Worm (Caenorhabditis elegans) whole organism, L1 larva: Measurements from ENCODE around the gene C50F4.10.

Experiments
- alr-1 ChIP-seq: fragments of 200-800 bp; sonication (Bioruptor generic); optimal IDR thresholded peaks from 2 replicates; lab custom pipeline; 2018; ENCODE audit warnings: borderline replicate concordance, mild to moderate bottlenecking, missing genetic modification characterization, missing compliant biosample characterization
- aly-2 ChIP-seq: fragments of 150-350 bp; optimal IDR thresholded peaks from 2 replicates; lab custom pipeline; 2014; ENCODE audit warnings: missing biosample characterization, missing genetic modification characterization
- ama-1 ChIP-seq: fragments of 150-350 bp; optimal IDR thresholded peaks from 2 replicates; lab custom pipeline; 2014
- blmp-1 ChIP-seq: fragments of 150-350 bp; optimal IDR thresholded peaks from 2 replicates; lab custom pipeline; 2014; ENCODE audit warnings: missing biosample characterization, missing genetic modification characterization
- elt-3 ChIP-seq, 6 experiments: fragments of 150-350 bp in 1 of 6; sonication (generic microtip); optimal IDR thresholded peaks; 2 replicates each; lab custom pipeline; 2017 to 2018; ENCODE audit warnings: missing biosample characterization in 6 of 6, missing genetic modification characterization in 6 of 6, inconsistent platforms in 1 of 6
- fkh-4 ChIP-seq: sonication (generic microtip); optimal IDR thresholded peaks from 2 replicates; lab custom pipeline; 2016; ENCODE audit warnings: missing compliant biosample characterization, missing genetic modification characterization, borderline replicate concordance
- lin-15B ChIP-seq: fragments of 150-350 bp; sonication (generic microtip); optimal IDR thresholded peaks from 3 replicates; lab custom pipeline; 2014; ENCODE audit warnings: missing biosample characterization, missing genetic modification characterization
- lin-39 ChIP-seq: fragments of 150-350 bp; optimal IDR thresholded peaks from 2 replicates; lab custom pipeline; 2014; ENCODE audit warnings: missing biosample characterization, missing genetic modification reagents, missing genetic modification characterization
- lsy-2 ChIP-seq, 2 experiments: fragments of 150-350 bp; optimal IDR thresholded peaks; 2 replicates each; lab custom pipeline; 2014; ENCODE audit warnings: missing biosample characterization in 2 of 2, missing genetic modification characterization in 2 of 2
- sox-4 ChIP-seq: sonication (generic microtip); optimal IDR thresholded peaks from 2 replicates; lab custom pipeline; 2016; ENCODE audit warnings: missing genetic modification characterization, missing compliant biosample characterization
- sup-37 ChIP-seq: fragments of 200-800 bp; sonication (Bioruptor generic); optimal IDR thresholded peaks from 2 replicates; lab custom pipeline; 2018; ENCODE audit warnings: mild to moderate bottlenecking, missing genetic modification characterization, missing compliant biosample characterization
- unc-62 ChIP-seq: fragments of 150-350 bp; optimal IDR thresholded peaks from 2 replicates; lab custom pipeline; 2014; ENCODE audit warnings: missing biosample characterization, missing genetic modification reagents, missing genetic modification characterization
- unc-86 ChIP-seq: sonication (generic microtip); optimal IDR thresholded peaks from 2 replicates; lab custom pipeline; 2016; ENCODE audit warnings: missing genetic modification characterization, missing compliant biosample characterization
- ztf-11 ChIP-seq, 2 experiments: sonication (generic microtip); optimal IDR thresholded peaks; 2 replicates each; lab custom pipeline; 2016 to 2017; ENCODE audit warnings: missing genetic modification characterization in 2 of 2, missing biosample characterization in 1 of 2, missing compliant biosample characterization in 1 of 2

DNA sequence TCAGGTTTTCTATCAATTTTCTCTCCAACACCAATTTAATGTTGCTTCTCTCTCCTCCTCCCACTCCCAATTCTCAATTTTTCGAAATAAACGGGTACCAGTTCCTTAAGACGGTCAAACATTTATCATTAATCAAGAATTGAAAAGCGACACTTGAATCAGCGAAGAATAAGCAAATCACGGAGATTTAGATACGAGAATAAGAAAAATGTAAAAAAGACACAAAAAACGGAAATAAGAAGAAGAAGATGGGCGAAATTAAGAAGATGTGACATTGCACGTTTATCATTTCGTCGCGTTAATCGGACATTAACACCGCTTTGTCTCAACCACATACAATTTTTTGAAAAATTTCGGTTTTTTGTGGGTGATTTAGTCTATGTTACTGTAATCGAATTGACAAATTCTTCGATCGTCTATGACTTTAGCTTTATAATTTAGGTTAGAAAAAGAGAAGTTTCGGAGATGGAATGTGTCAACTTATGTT is 26.9 kb downstream of the C50F4.10 start, which contains the start of gene haao-1:
- TF ChIP-seq sup-37 (GFP tag; lab: Kevin White, UChicago), result no peak
- TF ChIP-seq lsy-2 (tag; optimal IDR thresholded peaks at IDR 0.05; lab: Kevin White, UChicago), result no peak
- peak in 1 of 6 experiments; percentile 57 for TF ChIP-seq elt-3 (tag; optimal IDR thresholded peaks at IDR 0.05; lab: Kevin White, UChicago)
- no peak for TF ChIP-seq lin-15B (tag; lab: Kevin White, UChicago)
- no peak for TF ChIP-seq unc-62 (GFP tag; lab: Kevin White, UChicago)
- no peak for TF ChIP-seq ztf-11 (tag; optimal IDR thresholded peaks at IDR 0.05; lab: Kevin White, UChicago)
- no peak for TF ChIP-seq sox-4 (tag; lab: Kevin White, UChicago)
- peak; percentile 69 for TF ChIP-seq blmp-1 (tag; lab: Kevin White, UChicago)
- no peak for TF ChIP-seq lin-39 (tag; lab: Kevin White, UChicago)
- TF ChIP-seq unc-86 (tag; lab: Kevin White, UChicago), result no peak
- no peak for TF ChIP-seq alr-1
- no peak for TF ChIP-seq aly-2 (tag; lab: Kevin White, UChicago)
- no peak for TF ChIP-seq ama-1 (lab: Kevin White, UChicago)
- no peak for TF ChIP-seq fkh-4 (tag; lab: Kevin White, UChicago)
